Worm (Caenorhabditis elegans) whole organism, L1 larva: ENCODE measurements around the gene swp-1.

ENCODE experiments used
- C16A3.4 ChIP-seq: fragments of 150-350 bp; optimal IDR thresholded peaks from 2 replicates; lab custom pipeline; 2014; ENCODE audit warnings: missing biosample characterization, missing genetic modification characterization
- alr-1 ChIP-seq: fragments of 200-800 bp; sonication (Bioruptor generic); optimal IDR thresholded peaks from 2 replicates; lab custom pipeline; 2018; ENCODE audit warnings: borderline replicate concordance, mild to moderate bottlenecking, missing genetic modification characterization, missing compliant biosample characterization
- ceh-63 ChIP-seq: fragments of 200-800 bp; sonication (Bioruptor generic); optimal IDR thresholded peaks from 2 replicates; lab custom pipeline; 2018; ENCODE audit warnings: mild to moderate bottlenecking, missing genetic modification characterization, missing compliant biosample characterization
- ceh-8 ChIP-seq: fragments of 200-800 bp; sonication (Bioruptor generic); optimal IDR thresholded peaks from 2 replicates; lab custom pipeline; 2018; ENCODE audit warnings: mild to moderate bottlenecking, missing genetic modification characterization, moderate library complexity, missing compliant biosample characterization
- ceh-88 ChIP-seq: fragments of 200-800 bp; sonication (Bioruptor generic); IDR thresholded peaks from 2 replicates; pipeline ENCODE4 v1.3.6; 2022; ENCODE audit warnings: missing genetic modification characterization, missing compliant biosample characterization
- ceh-90 ChIP-seq: sonication (generic microtip); optimal IDR thresholded peaks from 2 replicates; lab custom pipeline; 2016; ENCODE audit warnings: missing genetic modification characterization, missing compliant biosample characterization
- dsc-1 ChIP-seq: sonication (generic microtip); optimal IDR thresholded peaks from 2 replicates; lab custom pipeline; 2016; ENCODE audit warnings: mild to moderate bottlenecking, missing genetic modification characterization, missing compliant biosample characterization
- efl-1 ChIP-seq, 4 experiments: fragments of 150-350 bp; optimal IDR thresholded peaks in 3 of 4; peaks in 1 of 4; 1 replicate in 1 of 4; 2 replicates in 3 of 4; lab custom pipeline; 2014; ENCODE audit warnings: missing biosample characterization in 2 of 4, missing genetic modification characterization in 2 of 4, missing genetic modification reagents in 2 of 4
- efl-3 ChIP-seq: fragments of 200-800 bp; sonication (Bioruptor generic); optimal IDR thresholded peaks from 2 replicates; lab custom pipeline; 2018; ENCODE audit warnings: mild to moderate bottlenecking, missing genetic modification characterization, missing compliant biosample characterization
- egl-13 ChIP-seq: sonication (generic microtip); optimal IDR thresholded peaks from 2 replicates; lab custom pipeline; 2016; ENCODE audit warnings: missing genotype, missing genetic modification reagents, missing genetic modification characterization, missing compliant biosample characterization
- egl-27 ChIP-seq, 2 experiments: fragments of 150-350 bp in 1 of 2; sonication (generic microtip); optimal IDR thresholded peaks; 3 replicates each; lab custom pipeline; 2017 to 2018; ENCODE audit warnings: missing biosample characterization in 2 of 2, missing genetic modification characterization in 2 of 2, missing genetic modification reagents in 2 of 2
- elt-3 ChIP-seq, 6 experiments: fragments of 150-350 bp in 1 of 6; sonication (generic microtip); optimal IDR thresholded peaks; 2 replicates each; lab custom pipeline; 2017 to 2018; ENCODE audit warnings: missing biosample characterization in 6 of 6, missing genetic modification characterization in 6 of 6, inconsistent platforms in 1 of 6
- ets-5 ChIP-seq: fragments of 200-800 bp; sonication (Bioruptor generic); IDR thresholded peaks from 2 replicates; pipeline ENCODE4 v1.3.6; 2022; ENCODE audit warnings: missing genetic modification characterization, missing compliant biosample characterization
- fkh-8 ChIP-seq: sonication (generic microtip); optimal IDR thresholded peaks from 2 replicates; lab custom pipeline; 2016; ENCODE audit warnings: mild to moderate bottlenecking, missing genetic modification characterization, missing compliant biosample characterization
- fos-1 ChIP-seq: fragments of 150-350 bp; optimal IDR thresholded peaks from 2 replicates; lab custom pipeline; 2014; ENCODE audit warnings: missing biosample characterization, missing genetic modification characterization
- grh-1 ChIP-seq: fragments of 200-800 bp; sonication (Bioruptor generic); IDR thresholded peaks from 2 replicates; pipeline ENCODE4 v1.3.6; 2022; ENCODE audit warnings: missing genetic modification reagents, missing genetic modification characterization, missing compliant biosample characterization
- hlh-17 ChIP-seq: fragments of 200-800 bp; sonication (Bioruptor generic); optimal IDR thresholded peaks from 2 replicates; lab custom pipeline; 2018; ENCODE audit warnings: missing genetic modification characterization, mild to moderate bottlenecking, missing compliant biosample characterization, moderate library complexity, borderline replicate concordance
- isw-1 ChIP-seq: fragments of 200-800 bp; sonication (Bioruptor generic); IDR thresholded peaks from 2 replicates; pipeline ENCODE4 v1.3.6; 2022; ENCODE audit warnings: missing genetic modification characterization, missing compliant biosample characterization
- lin-13 ChIP-seq: fragments of 150-350 bp; optimal IDR thresholded peaks from 2 replicates; lab custom pipeline; 2014; ENCODE audit warnings: missing biosample characterization, missing genetic modification reagents, missing genetic modification characterization
- lin-15B ChIP-seq: fragments of 150-350 bp; sonication (generic microtip); optimal IDR thresholded peaks from 3 replicates; lab custom pipeline; 2014; ENCODE audit warnings: missing biosample characterization, missing genetic modification characterization
- lin-39 ChIP-seq: fragments of 150-350 bp; optimal IDR thresholded peaks from 2 replicates; lab custom pipeline; 2014; ENCODE audit warnings: missing biosample characterization, missing genetic modification reagents, missing genetic modification characterization
- lir-3 ChIP-seq: sonication (generic microtip); optimal IDR thresholded peaks from 2 replicates; lab custom pipeline; 2016; ENCODE audit warnings: mild to moderate bottlenecking, missing genetic modification characterization, moderate library complexity, missing compliant biosample characterization; ENCODE audit not compliant: poor library complexity
- mdl-1 ChIP-seq, 2 experiments: fragments of 150-350 bp; optimal IDR thresholded peaks; 2 replicates each; lab custom pipeline; 2014 to 2017; ENCODE audit warnings: missing biosample characterization in 2 of 2, missing genetic modification characterization in 2 of 2, inconsistent platforms in 1 of 2
- mef-2 ChIP-seq: fragments of 150-350 bp; optimal IDR thresholded peaks from 2 replicates; lab custom pipeline; 2014; ENCODE audit warnings: missing biosample characterization, missing genetic modification characterization
- nhr-12 ChIP-seq: sonication (generic microtip); optimal IDR thresholded peaks from 2 replicates; lab custom pipeline; 2017; ENCODE audit warnings: missing biosample characterization, missing genetic modification characterization
- nhr-19 ChIP-seq: fragments of 200-800 bp; sonication (Bioruptor generic); conservative IDR thresholded peaks from 2 replicates; pipeline ENCODE4 v1.3.6; 2022; ENCODE audit warnings: missing genetic modification characterization, missing compliant biosample characterization
- nhr-237 ChIP-seq: fragments of 150-350 bp; optimal IDR thresholded peaks from 2 replicates; lab custom pipeline; 2014; ENCODE audit warnings: missing biosample characterization, missing genetic modification characterization
- nhr-47 ChIP-seq: sonication (generic microtip); optimal IDR thresholded peaks from 2 replicates; lab custom pipeline; 2016; ENCODE audit warnings: mild to moderate bottlenecking, missing genetic modification characterization, moderate library complexity, missing compliant biosample characterization
- nhr-76 ChIP-seq: sonication (generic microtip); optimal IDR thresholded peaks from 2 replicates; lab custom pipeline; 2017; ENCODE audit warnings: missing biosample characterization, missing genetic modification characterization
- nhr-77 ChIP-seq: fragments of 150-350 bp; optimal IDR thresholded peaks from 2 replicates; lab custom pipeline; 2014; ENCODE audit warnings: missing biosample characterization, missing genetic modification characterization
- nhr-84 ChIP-seq: sonication (generic microtip); optimal IDR thresholded peaks from 2 replicates; lab custom pipeline; 2017; ENCODE audit warnings: missing biosample characterization, missing genetic modification characterization
- nhr-85 ChIP-seq: sonication (generic microtip); peaks from one replicate; lab custom pipeline; 2016; ENCODE audit warnings: missing genetic modification characterization, inconsistent platforms, missing compliant biosample characterization
- nhr-90 ChIP-seq: sonication (generic microtip); optimal IDR thresholded peaks from 2 replicates; lab custom pipeline; 2016; ENCODE audit warnings: mild to moderate bottlenecking, missing genetic modification characterization, missing compliant biosample characterization; ENCODE audit not compliant: poor library complexity
- pax-3 ChIP-seq: fragments of 200-800 bp; sonication (Bioruptor generic); optimal IDR thresholded peaks from 2 replicates; lab custom pipeline; 2018; ENCODE audit warnings: mild to moderate bottlenecking, missing genetic modification characterization, moderate library complexity, missing compliant biosample characterization
- snpc-4 ChIP-seq: fragments of 150-350 bp; optimal IDR thresholded peaks from 2 replicates; lab custom pipeline; 2014; ENCODE audit warnings: missing biosample characterization, missing genetic modification characterization
- snu-23 ChIP-seq: sonication (generic microtip); optimal IDR thresholded peaks from 2 replicates; lab custom pipeline; 2016; ENCODE audit warnings: missing genetic modification characterization, missing compliant biosample characterization
- sox-4 ChIP-seq: sonication (generic microtip); optimal IDR thresholded peaks from 2 replicates; lab custom pipeline; 2016; ENCODE audit warnings: missing genetic modification characterization, missing compliant biosample characterization
- unc-130 ChIP-seq: fragments of 150-350 bp; optimal IDR thresholded peaks from 2 replicates; lab custom pipeline; 2017; ENCODE audit warnings: missing biosample characterization, missing genetic modification characterization, inconsistent platforms
- unc-30 ChIP-seq: sonication (generic microtip); optimal IDR thresholded peaks from 2 replicates; lab custom pipeline; 2017; ENCODE audit warnings: missing biosample characterization, missing genetic modification characterization
- unc-98 ChIP-seq: fragments of 200-800 bp; sonication (Bioruptor generic); IDR thresholded peaks from 2 replicates; pipeline ENCODE4 v1.3.6; 2022; ENCODE audit warnings: missing genetic modification characterization, missing compliant biosample characterization
- vab-15 ChIP-seq: sonication (generic microtip); optimal IDR thresholded peaks from 2 replicates; lab custom pipeline; 2017; ENCODE audit warnings: missing genotype, mild to moderate bottlenecking, missing genetic modification characterization, missing compliant biosample characterization
- xbp-1 ChIP-seq: sonication (generic microtip); optimal IDR thresholded peaks from 2 replicates; lab custom pipeline; 2016; ENCODE audit warnings: missing genetic modification characterization, missing compliant biosample characterization
- zag-1 ChIP-seq: fragments of 150-350 bp; optimal IDR thresholded peaks from 2 replicates; lab custom pipeline; 2014; ENCODE audit warnings: missing biosample characterization, missing genetic modification characterization
- ztf-11 ChIP-seq, 2 experiments: sonication (generic microtip); optimal IDR thresholded peaks; 2 replicates each; lab custom pipeline; 2016 to 2017; ENCODE audit warnings: missing genetic modification characterization in 2 of 2, missing biosample characterization in 1 of 2, missing compliant biosample characterization in 1 of 2

Gene swp-1

DNA sequence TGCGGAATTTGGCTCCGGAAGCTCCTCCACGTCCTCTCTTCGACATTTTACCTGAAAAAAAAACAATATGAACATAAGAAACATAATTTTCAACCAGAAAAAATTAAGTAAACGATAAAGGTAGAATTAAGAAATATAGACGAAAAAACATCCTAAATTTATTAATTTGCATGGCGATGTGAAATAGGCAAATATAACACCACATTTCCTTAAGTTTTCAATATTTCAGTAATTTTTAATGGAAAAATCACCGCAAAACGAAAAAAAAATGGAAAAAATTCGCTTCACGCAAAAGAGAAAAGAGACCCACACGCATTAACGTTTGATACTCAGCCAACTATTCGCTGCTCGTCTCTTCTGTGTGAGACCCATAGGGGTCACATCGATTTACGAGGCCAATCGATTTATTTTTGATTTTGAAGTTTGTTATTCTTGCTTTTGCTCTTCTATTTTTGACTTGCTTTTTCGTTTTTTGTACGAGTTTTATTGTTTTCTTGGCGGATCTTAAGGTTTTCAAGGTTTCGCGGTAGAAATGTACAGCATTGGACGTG is 827 bp upstream of the swp-1 start, which contains the start of gene rpl-23 (continued):
- TF ChIP-seq lir-3 (tag; lab: Kevin White, UChicago) (peak; percentile 80), lin-39 (tag; lab: Kevin White, UChicago) (peak; percentile 78), mef-2 (peak; percentile 27), ets-5 (GFP tag; lab: Robert Waterston, UW) (no peak), grh-1 (GFP tag; lab: Robert Waterston, UW) (peak; percentile 70), nhr-237 (tag; lab: Kevin White, UChicago) (peak; percentile 82), ceh-8 (GFP tag; lab: Kevin White, UChicago) (peak; percentile 15), ceh-63 (GFP tag; lab: Kevin White, UChicago) (no peak), ceh-90 (no peak), nhr-77 (tag; lab: Kevin White, UChicago) (peak; percentile 90), efl-3 (GFP tag; lab: Kevin White, UChicago) (no peak), C16A3.4 (peak; percentile 98), fos-1 (tag; lab: Kevin White, UChicago) (peak; percentile 92), dsc-1 (peak; percentile 73), egl-13 (tag; lab: Kevin White, UChicago) (peak; percentile 56), nhr-12 (tag; lab: Kevin White, UChicago) (no peak), unc-130 (tag; lab: Kevin White, UChicago) (peak; percentile 85), efl-1 (optimal IDR thresholded peaks at IDR 0.05; lab: Kevin White, UChicago) (peak; percentile 92 to 95), efl-1 (GFP tag; optimal IDR thresholded peaks at IDR 0.05 in 1 of 2; lab: Kevin White, UChicago) (peak; percentile 84 to 98), zag-1 (tag; lab: Kevin White, UChicago) (peak; percentile 36), mdl-1 (tag; optimal IDR thresholded peaks at IDR 0.05; lab: Kevin White, UChicago) (peak in 1 of 2 experiments; percentile 83), ceh-88 (GFP tag; lab: Robert Waterston, UW) (peak; percentile 71), lin-13 (GFP tag; lab: Kevin White, UChicago) (peak; percentile 90), nhr-90 (peak; percentile 82), egl-27 (tag; optimal IDR thresholded peaks at IDR 0.05; lab: Kevin White, UChicago) (peak; percentile 14 to 16), lin-15B (tag; lab: Kevin White, UChicago) (peak; percentile 85), unc-30 (tag; lab: Kevin White, UChicago) (no peak), ztf-11 (tag; optimal IDR thresholded peaks at IDR 0.05; lab: Kevin White, UChicago) (peak in 1 of 2 experiments; percentile 39), isw-1 (GFP tag; lab: Robert Waterston, UW) (peak; percentile 91), snu-23 (peak; percentile 97), nhr-85 (tag; lab: Kevin White, UChicago) (peak; percentile 95), nhr-19 (GFP tag; lab: Robert Waterston, UW) (peak; percentile 91), nhr-47 (tag; lab: Kevin White, UChicago) (peak; percentile 91), unc-98 (GFP tag; lab: Robert Waterston, UW) (no peak), sox-4 (tag; lab: Kevin White, UChicago) (no peak), nhr-76 (tag; lab: Kevin White, UChicago) (no peak), hlh-17 (GFP tag; lab: Kevin White, UChicago) (no peak), alr-1 (tag; lab: Kevin White, UChicago) (no peak)
- TF ChIP-seq, all 84 proteins: peak for 61

DNA sequence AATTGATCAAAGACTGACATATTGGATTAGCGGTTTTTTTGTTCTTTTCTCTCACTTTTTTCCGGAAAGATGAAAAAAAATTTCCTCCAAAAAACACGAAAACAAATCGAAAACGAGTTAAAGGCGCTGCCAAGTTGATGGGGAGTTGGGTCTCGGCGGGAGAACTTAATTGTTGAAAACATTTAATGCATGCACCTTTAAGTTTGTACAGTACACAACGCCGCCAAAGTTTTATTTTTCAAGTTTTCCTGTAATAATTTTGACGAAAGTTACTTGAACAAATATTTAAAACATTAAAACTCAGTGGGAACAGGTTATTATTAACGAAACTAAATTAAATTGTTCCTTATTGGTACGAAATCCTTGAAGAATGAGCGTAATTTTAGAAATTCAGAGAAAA is 3.8 kb downstream of the swp-1 start:
- TF ChIP-seq nhr-237 (tag; lab: Kevin White, UChicago) (no peak), xbp-1 (tag; lab: Kevin White, UChicago) (no peak), fkh-8 (tag; lab: Kevin White, UChicago) (no peak), nhr-84 (tag; lab: Kevin White, UChicago) (no peak), lin-39 (tag; lab: Kevin White, UChicago) (no peak), grh-1 (GFP tag; lab: Robert Waterston, UW) (no peak), vab-15 (tag; lab: Kevin White, UChicago) (no peak), C16A3.4 (no peak), snpc-4 (no peak), ztf-11 (tag; optimal IDR thresholded peaks at IDR 0.05; lab: Kevin White, UChicago) (no peak), lir-3 (tag; lab: Kevin White, UChicago) (no peak), nhr-90 (no peak), elt-3 (tag; optimal IDR thresholded peaks at IDR 0.05; lab: Kevin White, UChicago) (no peak), snu-23 (no peak), egl-27 (tag; optimal IDR thresholded peaks at IDR 0.05; lab: Kevin White, UChicago) (no peak), lin-13 (GFP tag; lab: Kevin White, UChicago) (no peak), pax-3 (tag; lab: Kevin White, UChicago) (no peak), nhr-85 (tag; lab: Kevin White, UChicago) (no peak)
- TF ChIP-seq, all 84 proteins: peak for 0
